Worm (Caenorhabditis elegans): ENCODE results near the gene C49H3.4.
"Not testable (repeated sequence)": the region's sequence is repeated elsewhere in the genome, so short reads cannot be mapped to it uniquely, and the experiment has no call there.

Gene C49H3.4

DNA sequence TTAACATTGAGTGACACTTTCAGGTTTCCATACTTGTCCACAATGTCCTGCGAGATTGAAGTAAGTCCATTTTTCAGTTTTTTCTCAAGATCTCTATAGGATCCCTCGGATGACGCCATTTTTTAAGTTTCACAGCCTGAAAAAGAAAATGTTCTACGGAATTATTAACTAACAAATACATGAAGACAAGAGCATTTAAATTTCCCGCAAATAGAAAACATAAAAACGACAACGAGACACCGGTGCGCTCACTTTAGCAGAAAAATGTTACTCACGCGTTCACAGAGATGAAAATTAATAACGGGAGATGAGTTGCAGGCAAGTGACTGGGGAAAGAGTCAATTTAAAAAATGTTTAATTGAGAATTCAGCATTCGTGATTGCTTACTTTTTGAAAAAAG is 31.4 kb downstream of the C49H3.4 start, which contains the start of gene czw-1:
TSS of gene czw-1 (minus strand) at position 369 of the 400 bp plus-strand sequence.
- TF ChIP-seq nhr-179 (tag; optimal IDR thresholded peaks at IDR 0.05) (no peak), zfh-2 (GFP tag; conservative IDR thresholded peaks at IDR 0.05) (no peak), attf-3 (GFP tag; conservative IDR thresholded peaks at IDR 0.05) (no peak; the same call in 1 of the 2 replicates), hmg-20 (GFP tag; IDR thresholded peaks at IDR 0.05) (no peak), nfyb-1 (GFP tag; IDR thresholded peaks at IDR 0.05) (no peak), zim-3 (tag; optimal IDR thresholded peaks at IDR 0.05) (no peak), ztf-3 (GFP tag; optimal IDR thresholded peaks at IDR 0.05) (no peak), madf-6 (GFP tag; IDR thresholded peaks at IDR 0.05) (no peak), aptf-3 (GFP tag; IDR thresholded peaks at IDR 0.05) (no peak)

DNA sequence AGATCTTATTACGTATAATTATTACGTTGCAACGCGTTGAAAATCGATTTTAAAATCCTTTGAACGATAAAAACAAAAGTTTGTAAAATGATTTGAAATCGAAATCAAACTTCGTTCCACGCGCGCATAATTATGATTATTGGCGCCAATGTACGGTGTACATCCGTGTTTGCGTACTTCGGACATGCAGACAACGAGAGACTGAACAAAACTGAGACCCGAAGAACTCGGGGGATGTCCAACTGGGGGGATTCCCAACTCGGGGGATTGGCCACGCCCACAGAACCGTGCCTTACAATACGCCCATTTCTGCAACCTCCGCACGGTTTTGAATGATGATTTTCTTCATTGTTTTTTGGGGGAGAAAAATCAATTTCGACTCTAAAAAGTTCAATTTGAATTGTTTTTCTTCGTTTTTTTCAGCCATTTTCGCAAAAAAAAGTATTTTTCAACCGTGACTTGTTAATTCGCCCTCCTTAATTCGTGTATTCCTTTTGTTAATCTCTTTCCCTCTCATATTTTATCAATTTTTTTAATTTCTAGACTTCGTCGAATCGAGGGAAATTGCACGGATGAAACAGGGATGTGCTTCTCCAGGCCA is 31.9 kb downstream of the C49H3.4 start, which contains the start of gene F20D12.12:
TSS of gene F20D12.12 (plus strand) at position 542 of the 601 bp plus-strand sequence.
- TF ChIP-seq unc-130 (GFP tag; optimal IDR thresholded peaks at IDR 0.05) (peak; percentile 55), egl-44 (GFP tag; IDR thresholded peaks at IDR 0.05) (peak; percentile 47; the same call in 1 of the 2 replicates), snpc-3.4 (tag; optimal IDR thresholded peaks at IDR 0.05) (peak; percentile 64), madf-8 (GFP tag; conservative IDR thresholded peaks at IDR 0.05) (peak; percentile 91), ztf-25 (GFP tag; IDR thresholded peaks at IDR 0.05) (peak; percentile 92), lin-35 (GFP tag; optimal IDR thresholded peaks at IDR 0.05) (peak in 2 of 3 experiments; percentile 25 to 50), attf-6 (GFP tag; IDR thresholded peaks at IDR 0.05) (peak; percentile 75), ceh-91 (GFP tag; IDR thresholded peaks at IDR 0.05) (peak; percentile 97), K12H6.12 (tag; optimal IDR thresholded peaks at IDR 0.05) (peak; percentile 49), F37B4.10 (GFP tag; IDR thresholded peaks at IDR 0.05) (0 out of 2 replicates have a peak, but pooled peaks have one; percentile 6), bed-2 (GFP tag; IDR thresholded peaks at IDR 0.05) (peak; percentile 91), rpc-1 (optimal IDR thresholded peaks at IDR 0.05) (peak; percentile 14), lin-26 (GFP tag; IDR thresholded peaks at IDR 0.05) (peak; percentile 84), hmg-1.2 (GFP tag; IDR thresholded peaks at IDR 0.05) (peak; percentile 85), lsl-1 (GFP tag; optimal IDR thresholded peaks at IDR 0.05) (peak; percentile 87), dox-1 (GFP tag; IDR thresholded peaks at IDR 0.05) (peak; percentile 97), Y53G8AR.9 (GFP tag; conservative IDR thresholded peaks at IDR 0.05) (peak; percentile 88), ceh-27 (GFP tag; optimal IDR thresholded peaks at IDR 0.05) (peak; percentile 83), xnd-1 (tag; optimal IDR thresholded peaks at IDR 0.05) (peak; percentile 69), ceh-100 (GFP tag; IDR thresholded peaks at IDR 0.05) (peak; percentile 99), athp-1 (tag; optimal IDR thresholded peaks at IDR 0.05) (peak; percentile 65), him-1 (tag; optimal IDR thresholded peaks at IDR 0.05) (peak; percentile 23), D2030.7 (GFP tag; IDR thresholded peaks at IDR 0.05) (peak; percentile 99), pbrm-1 (GFP tag; IDR thresholded peaks at IDR 0.05) (peak; percentile 93), lir-1 (GFP tag; conservative IDR thresholded peaks at IDR 0.05) (peak; percentile 72), Y79H2A.3 (GFP tag; conservative IDR thresholded peaks at IDR 0.05) (peak; percentile 90), nfyb-1 (GFP tag; IDR thresholded peaks at IDR 0.05) (peak; percentile 96), Y67H2A.10 (GFP tag; conservative IDR thresholded peaks at IDR 0.05) (peak; percentile 86), dpl-1 (GFP tag; optimal IDR thresholded peaks at IDR 0.05) (peak; percentile 67), Y95B8A.8 (GFP tag; IDR thresholded peaks at IDR 0.05) (peak; percentile 97), cebp-1 (GFP tag; IDR thresholded peaks at IDR 0.05) (peak; percentile 71), cebp-1 (tag; optimal IDR thresholded peaks at IDR 0.05) (peak; percentile 75), mcd-1 (GFP tag; IDR thresholded peaks at IDR 0.05) (peak; percentile 88), efl-1 (GFP tag; optimal IDR thresholded peaks at IDR 0.05) (peak; percentile 92), attf-3 (GFP tag; conservative IDR thresholded peaks at IDR 0.05) (peak; percentile 88), hmg-20 (GFP tag; IDR thresholded peaks at IDR 0.05) (peak; percentile 27; the same call in 1 of the 2 replicates), let-607 (tag; optimal IDR thresholded peaks at IDR 0.05) (peak in 1 of 2 experiments; percentile 47), C17E4.6 (GFP tag; IDR thresholded peaks at IDR 0.05) (peak; percentile 76), madf-3 (GFP tag; IDR thresholded peaks at IDR 0.05) (peak; percentile 90), madf-6 (GFP tag; IDR thresholded peaks at IDR 0.05) (peak; percentile 96)
- not testable (repeated sequence) for TF ChIP-seq rpc-1 (tag; optimal IDR thresholded peaks at IDR 0.05)
